Worm (Caenorhabditis elegans) whole organism, young adult: ENCODE results near the gene T06C12.12.
"Not testable (repeated sequence)": the region's sequence is repeated elsewhere in the genome, so short reads cannot be mapped to it uniquely, and the experiment has no call there.

Experiments used
- B0019.2 ChIP-seq: fragments of 200-800 bp; sonication (Bioruptor generic); conservative IDR thresholded peaks from 2 replicates; pipeline ENCODE4 v1.3.6; 2022; ENCODE audit warnings: missing genetic modification reagents, missing genetic modification characterization, missing compliant biosample characterization
- C06A6.2 ChIP-seq: fragments of 200-800 bp; sonication (Bioruptor generic); conservative IDR thresholded peaks from 2 replicates; pipeline ENCODE4 v1.3.6; 2022; ENCODE audit warnings: missing genetic modification characterization, missing compliant biosample characterization
- D2030.7 ChIP-seq: fragments of 200-800 bp; sonication (Bioruptor generic); IDR thresholded peaks from 2 replicates; pipeline ENCODE4 v1.3.6; 2022; ENCODE audit warnings: missing genetic modification reagents, missing genetic modification characterization, missing compliant biosample characterization
- F33H1.4 ChIP-seq: fragments of 200-800 bp; sonication (Bioruptor generic); IDR thresholded peaks from 2 replicates; pipeline ENCODE4 v1.3.6; 2022; ENCODE audit warnings: missing genetic modification reagents, missing genetic modification characterization, missing compliant biosample characterization
- F55B11.4 ChIP-seq: sonication (generic microtip); optimal IDR thresholded peaks from 2 replicates; lab custom pipeline; 2016; ENCODE audit warnings: missing compliant biosample characterization, missing genetic modification characterization, borderline replicate concordance; ENCODE audit not compliant: insufficient read depth
- F57C9.4 ChIP-seq: sonication (generic microtip); optimal IDR thresholded peaks from 2 replicates; lab custom pipeline; 2017; ENCODE audit warnings: mild to moderate bottlenecking, missing genetic modification characterization, missing compliant biosample characterization
- K12H6.12 ChIP-seq: fragments of 200-800 bp; sonication (Bioruptor generic); optimal IDR thresholded peaks from 2 replicates; lab custom pipeline; 2018; ENCODE audit warnings: mild to moderate bottlenecking, missing genetic modification characterization, missing compliant biosample characterization
- T26A5.8 ChIP-seq: sonication (generic microtip); optimal IDR thresholded peaks from 2 replicates; lab custom pipeline; 2016; ENCODE audit warnings: missing genetic modification characterization, missing compliant biosample characterization
- Y53F4B.3 ChIP-seq: fragments of 200-800 bp; sonication (Bioruptor generic); IDR thresholded peaks from 2 replicates; pipeline ENCODE4 v1.3.6; 2022; ENCODE audit warnings: missing genetic modification reagents, missing genetic modification characterization, missing compliant biosample characterization
- Y67H2A.10 ChIP-seq: fragments of 200-800 bp; sonication (Bioruptor generic); conservative IDR thresholded peaks from 2 replicates; pipeline ENCODE4 v1.3.6; 2022; ENCODE audit warnings: missing genetic modification reagents, missing genetic modification characterization, missing compliant biosample characterization
- Y95B8A.8 ChIP-seq: fragments of 200-800 bp; sonication (Bioruptor generic); IDR thresholded peaks from 2 replicates; pipeline ENCODE4 v1.3.6; 2022; ENCODE audit warnings: missing genetic modification reagents, missing genetic modification characterization, missing compliant biosample characterization
- akir-1 ChIP-seq: fragments of 200-800 bp; sonication (Bioruptor generic); optimal IDR thresholded peaks from 2 replicates; lab custom pipeline; 2018; ENCODE audit warnings: mild to moderate bottlenecking, missing genetic modification characterization, moderate library complexity, missing compliant biosample characterization
- ama-1 ChIP-seq, 3 experiments: fragments of 150-350 bp in 1 of 3; sonication (generic microtip) in 2 of 3; optimal IDR thresholded peaks; 2 replicates each; lab custom pipeline; 2014 to 2018; ENCODE audit warnings: missing biosample characterization in 2 of 3, missing genetic modification characterization in 2 of 3, missing genetic modification reagents in 2 of 3
- bed-2 ChIP-seq: fragments of 200-800 bp; sonication (Bioruptor generic); IDR thresholded peaks from 2 replicates; pipeline ENCODE4 v1.3.6; 2022; ENCODE audit warnings: missing genetic modification reagents, missing genetic modification characterization, missing compliant biosample characterization
- cebp-2 ChIP-seq: fragments of 200-800 bp; sonication (Bioruptor generic); IDR thresholded peaks from 2 replicates; pipeline ENCODE4 v1.3.6; 2022; ENCODE audit warnings: missing genetic modification characterization, missing compliant biosample characterization
- ceh-40 ChIP-seq: fragments of 200-800 bp; sonication (Bioruptor generic); IDR thresholded peaks from 2 replicates; pipeline ENCODE4 v1.3.6; 2022; ENCODE audit warnings: missing genetic modification characterization, missing compliant biosample characterization
- die-1 ChIP-seq: sonication (generic microtip); optimal IDR thresholded peaks from 2 replicates; lab custom pipeline; 2016; ENCODE audit warnings: missing genotype, mild to moderate bottlenecking, missing genetic modification characterization, missing compliant biosample characterization
- dox-1 ChIP-seq: fragments of 200-800 bp; sonication (Bioruptor generic); IDR thresholded peaks from 2 replicates; pipeline ENCODE4 v1.3.6; 2022; ENCODE audit warnings: missing genetic modification reagents, missing genetic modification characterization, missing compliant biosample characterization
- egl-44 ChIP-seq: fragments of 200-800 bp; sonication (Bioruptor generic); IDR thresholded peaks from 2 replicates; pipeline ENCODE4 v1.3.6; 2022; ENCODE audit warnings: missing genetic modification reagents, missing genetic modification characterization, missing compliant biosample characterization
- gei-17 ChIP-seq: fragments of 200-800 bp; sonication (Bioruptor generic); optimal IDR thresholded peaks from 2 replicates; lab custom pipeline; 2018; ENCODE audit warnings: mild to moderate bottlenecking, missing genetic modification characterization, missing compliant biosample characterization
- hlh-12 ChIP-seq: sonication (generic microtip); optimal IDR thresholded peaks from 2 replicates; lab custom pipeline; 2016; ENCODE audit warnings: missing genetic modification characterization, missing compliant biosample characterization
- hmg-1.2 ChIP-seq: fragments of 200-800 bp; sonication (Bioruptor generic); IDR thresholded peaks from 2 replicates; pipeline ENCODE4 v1.3.6; 2022; ENCODE audit warnings: missing genetic modification reagents, missing genetic modification characterization, missing compliant biosample characterization
- hrde-1 ChIP-seq: sonication (generic microtip); optimal IDR thresholded peaks from 2 replicates; lab custom pipeline; 2016; ENCODE audit warnings: missing genetic modification characterization, mild to moderate bottlenecking, missing compliant biosample characterization, moderate library complexity, missing genotype, missing genetic modification reagents, borderline replicate concordance
- lag-1 ChIP-seq: fragments of 200-800 bp; sonication (Bioruptor generic); IDR thresholded peaks from 2 replicates; pipeline ENCODE4 v1.3.6; 2022; ENCODE audit warnings: missing genetic modification reagents, missing genetic modification characterization, missing compliant biosample characterization
- lin-40 ChIP-seq: sonication (generic microtip); optimal IDR thresholded peaks from 2 replicates; lab custom pipeline; 2016; ENCODE audit warnings: missing genetic modification characterization, mild to moderate bottlenecking, missing compliant biosample characterization, missing genotype, missing genetic modification reagents
- madf-3 ChIP-seq: fragments of 200-800 bp; sonication (Bioruptor generic); IDR thresholded peaks from 2 replicates; pipeline ENCODE4 v1.3.6; 2022; ENCODE audit warnings: missing genetic modification reagents, missing genetic modification characterization, missing compliant biosample characterization
- mel-28 ChIP-seq: sonication (generic microtip); optimal IDR thresholded peaks from 2 replicates; lab custom pipeline; 2016; ENCODE audit warnings: borderline replicate concordance, mild to moderate bottlenecking, missing genetic modification characterization, missing compliant biosample characterization
- mes-4 ChIP-seq: sonication (generic microtip); optimal IDR thresholded peaks from 2 replicates; lab custom pipeline; 2016; ENCODE audit warnings: missing genotype, missing genetic modification characterization, missing compliant biosample characterization
- nfya-1 ChIP-seq: sonication (generic microtip); optimal IDR thresholded peaks from 2 replicates; lab custom pipeline; 2017; ENCODE audit warnings: antibody characterized with exemption, missing compliant biosample characterization, missing genetic modification characterization, borderline replicate concordance; ENCODE audit not compliant: insufficient read depth
- nhr-179 ChIP-seq: sonication (generic microtip); optimal IDR thresholded peaks from 2 replicates; lab custom pipeline; 2016; ENCODE audit warnings: mild to moderate bottlenecking, missing genetic modification characterization, missing compliant biosample characterization
- nhr-27 ChIP-seq: fragments of 200-800 bp; sonication (Bioruptor generic); optimal IDR thresholded peaks from 2 replicates; lab custom pipeline; 2018; ENCODE audit warnings: mild to moderate bottlenecking, missing genetic modification characterization, moderate library complexity, missing compliant biosample characterization
- pbrm-1 ChIP-seq: fragments of 200-800 bp; sonication (Bioruptor generic); IDR thresholded peaks from 2 replicates; pipeline ENCODE4 v1.3.6; 2022; ENCODE audit warnings: missing genetic modification reagents, missing genetic modification characterization, missing compliant biosample characterization
- rec-8 ChIP-seq, 2 experiments: sonication (generic microtip); optimal IDR thresholded peaks; 2 replicates each; lab custom pipeline; 2016; ENCODE audit warnings: mild to moderate bottlenecking in 2 of 2, missing genetic modification characterization in 2 of 2, missing genetic modification reagents in 2 of 2, missing genotype in 2 of 2, missing biosample characterization in 1 of 2, missing compliant biosample characterization in 1 of 2, moderate library complexity in 1 of 2
- sdz-38 ChIP-seq: sonication (generic microtip); optimal IDR thresholded peaks from 2 replicates; lab custom pipeline; 2016; ENCODE audit warnings: missing genotype, missing genetic modification characterization, missing compliant biosample characterization
- snpc-3.4 ChIP-seq: sonication (generic microtip); optimal IDR thresholded peaks from 2 replicates; lab custom pipeline; 2017; ENCODE audit warnings: missing genetic modification characterization, mild to moderate bottlenecking, missing compliant biosample characterization, antibody characterized with exemption, moderate library complexity, missing genotype, missing genetic modification reagents
- sptf-2 ChIP-seq: fragments of 200-800 bp; sonication (Bioruptor generic); optimal IDR thresholded peaks from 2 replicates; lab custom pipeline; 2018; ENCODE audit warnings: mild to moderate bottlenecking, missing genetic modification characterization, missing compliant biosample characterization
- unc-62 ChIP-seq: fragments of 150-350 bp; optimal IDR thresholded peaks from 2 replicates; lab custom pipeline; 2014; ENCODE audit warnings: missing biosample characterization, missing genetic modification reagents, missing genetic modification characterization
- zfh-2 ChIP-seq: fragments of 200-800 bp; sonication (Bioruptor generic); conservative IDR thresholded peaks from 2 replicates; pipeline ENCODE4 v1.3.6; 2022; ENCODE audit warnings: missing genetic modification reagents, missing genetic modification characterization, missing compliant biosample characterization
- ztf-28 ChIP-seq: fragments of 200-800 bp; sonication (Bioruptor generic); IDR thresholded peaks from 2 replicates; pipeline ENCODE4 v1.3.6; 2022; ENCODE audit warnings: missing genetic modification reagents, missing genetic modification characterization, missing compliant biosample characterization

T06C12.12 gene

DNA sequence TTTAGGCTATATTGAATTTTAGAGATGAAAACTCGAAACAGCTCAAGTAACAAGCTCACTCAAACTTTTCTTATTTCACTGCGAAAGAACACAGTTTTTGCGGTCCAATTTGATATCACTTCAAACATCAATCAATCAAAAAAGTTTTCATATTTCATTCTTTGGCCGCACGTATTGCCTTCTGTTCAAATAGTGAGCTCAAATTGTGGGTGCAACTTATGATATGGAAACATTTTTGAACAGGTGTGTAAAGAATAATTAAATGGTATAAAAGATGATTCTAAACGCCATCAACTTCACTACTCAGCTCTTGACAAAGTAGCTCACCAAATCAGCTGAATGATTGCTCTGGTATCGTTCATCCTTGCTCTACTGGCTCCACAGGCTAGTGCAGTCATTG is 7.8 kb downstream of the T06C12.12 start, which contains the start of gene T06C12.14:
TSS of gene T06C12.14 (plus strand) at position 301 of the 400 bp plus-strand sequence.
- TF ChIP-seq lin-40 (tag; lab: Kevin White, UChicago) (no peak), Y53F4B.3 (GFP tag; lab: Robert Waterston, UW) (no peak), bed-2 (no peak), gei-17 (GFP tag; lab: Kevin White, UChicago) (no peak), pbrm-1 (no peak), nhr-179 (no peak), rec-8 (tag; optimal IDR thresholded peaks at IDR 0.05; lab: Kevin White, UChicago) (no peak), F55B11.4 (tag; lab: Kevin White, UChicago) (no peak), ceh-40 (GFP tag; lab: Robert Waterston, UW) (no peak), nfya-1 (tag; lab: Kevin White, UChicago) (no peak), sptf-2 (GFP tag; lab: Kevin White, UChicago) (no peak), unc-62 (GFP tag; lab: Kevin White, UChicago) (no peak)

DNA sequence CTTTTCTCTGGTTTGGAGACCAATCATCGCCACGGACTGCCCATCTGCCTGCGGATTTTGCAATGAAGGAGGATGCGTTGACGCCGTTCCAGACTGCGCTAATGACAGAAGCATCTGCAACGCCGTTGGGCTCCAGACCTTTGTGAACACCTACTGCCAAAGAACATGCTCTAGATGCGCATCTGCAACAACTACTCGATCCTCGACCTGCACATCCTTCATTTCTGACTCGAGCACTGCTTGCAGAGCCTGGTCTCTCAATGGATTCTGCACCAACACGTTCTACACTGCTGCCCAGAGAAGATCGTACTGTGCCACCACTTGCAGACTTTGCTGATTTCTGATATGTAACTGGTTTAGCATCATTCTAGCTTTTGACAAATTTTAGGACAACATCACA is 8.7 kb downstream of the T06C12.12 start:
- no peak for TF ChIP-seq K12H6.12
- no peak for TF ChIP-seq die-1 (tag; lab: Kevin White, UChicago)
- TF ChIP-seq sdz-38 (tag; lab: Kevin White, UChicago): no peak
- no peak for TF ChIP-seq hrde-1 (tag; lab: Kevin White, UChicago)
- TF ChIP-seq rec-8 (tag; optimal IDR thresholded peaks at IDR 0.05; lab: Kevin White, UChicago): no peak
- TF ChIP-seq Y67H2A.10: no peak
- TF ChIP-seq ztf-28 (GFP tag; lab: Robert Waterston, UW): no peak
- TF ChIP-seq cebp-2: no peak
- no peak for TF ChIP-seq akir-1 (GFP tag; lab: Kevin White, UChicago)
- TF ChIP-seq zfh-2 (GFP tag; lab: Robert Waterston, UW): no peak
- TF ChIP-seq Y95B8A.8 (GFP tag; lab: Robert Waterston, UW): no peak
- no peak for TF ChIP-seq nhr-27 (tag; lab: Kevin White, UChicago)
- TF ChIP-seq T26A5.8 (tag; lab: Kevin White, UChicago): no peak
- no peak for TF ChIP-seq ama-1 (optimal IDR thresholded peaks at IDR 0.05; lab: Kevin White, UChicago)
- TF ChIP-seq ama-1 (GFP tag; optimal IDR thresholded peaks at IDR 0.05; lab: Kevin White, UChicago): no peak
- TF ChIP-seq snpc-3.4 (tag; lab: Kevin White, UChicago): no peak
- TF ChIP-seq F55B11.4 (tag; lab: Kevin White, UChicago): no peak
- no peak for TF ChIP-seq mes-4 (tag; lab: Kevin White, UChicago)
- TF ChIP-seq hmg-1.2 (GFP tag; lab: Robert Waterston, UW): no peak

DNA sequence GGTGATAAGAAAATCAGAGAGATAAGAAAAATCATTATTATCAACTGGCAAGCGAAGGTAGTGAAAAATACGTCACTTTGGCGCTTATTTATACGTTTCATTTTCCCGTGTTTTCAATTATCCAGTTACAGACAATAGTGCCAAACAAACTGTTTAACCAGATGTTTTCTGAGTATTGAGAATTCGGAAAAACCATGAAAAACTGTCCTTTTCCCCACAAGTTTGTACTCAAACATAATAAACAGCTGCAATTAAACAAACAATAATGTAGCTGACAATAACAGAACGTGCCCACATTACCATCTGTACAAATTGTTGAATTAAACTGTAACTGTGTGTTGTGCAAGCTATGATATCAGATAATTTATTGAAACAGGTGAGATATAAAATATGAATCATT is 13.7 kb downstream of the T06C12.12 start, which contains the start of the genes F35E8.1 and F35E8.2:
TSS of gene F35E8.1 (minus strand) at position 101 of the 400 bp plus-strand sequence.
TSS of gene F35E8.2 (plus strand) at position 132 of the 400 bp plus-strand sequence.
- not testable (repeated sequence) for TF ChIP-seq mel-28 (tag; lab: Kevin White, UChicago); F57C9.4 (tag; lab: Kevin White, UChicago); madf-3

DNA sequence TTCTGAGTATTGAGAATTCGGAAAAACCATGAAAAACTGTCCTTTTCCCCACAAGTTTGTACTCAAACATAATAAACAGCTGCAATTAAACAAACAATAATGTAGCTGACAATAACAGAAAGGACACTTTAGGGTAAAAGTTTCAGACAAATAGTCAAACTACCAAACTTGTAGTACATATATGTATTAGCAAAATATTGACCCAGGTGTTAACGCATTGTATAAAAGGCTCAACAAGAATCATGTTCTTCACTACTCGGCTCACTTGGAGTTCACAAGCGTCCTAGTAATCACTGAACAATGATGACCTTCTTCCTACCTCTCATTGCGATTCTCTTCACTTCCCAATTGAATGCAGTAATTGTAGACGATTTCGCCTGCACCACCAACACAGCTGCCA is 20.0 kb downstream of the T06C12.12 start, which contains the start of gene F35E8.6:
TSS of gene F35E8.6 (plus strand) at position 301 of the 400 bp plus-strand sequence.
- TF ChIP-seq hlh-12 (tag; lab: Kevin White, UChicago) (no peak), lag-1 (GFP tag; lab: Robert Waterston, UW) (no peak), D2030.7 (GFP tag; lab: Robert Waterston, UW) (no peak), B0019.2 (GFP tag; lab: Robert Waterston, UW) (no peak), F33H1.4 (GFP tag; lab: Robert Waterston, UW) (no peak), egl-44 (no peak), C06A6.2 (no peak), dox-1 (no peak)
